Worm (Caenorhabditis elegans) whole organism, L3 larva: Measurements from ENCODE around the gene srbc-6.

ENCODE experiments used
- ama-1 ChIP-seq: fragments of 150-350 bp; optimal IDR thresholded peaks from 2 replicates; lab custom pipeline; 2018
- elt-2 ChIP-seq: sonication (generic microtip); optimal IDR thresholded peaks from 2 replicates; lab custom pipeline; 2016; ENCODE audit warnings: missing genetic modification reagents, mild to moderate bottlenecking, missing genetic modification characterization, missing compliant biosample characterization
- elt-3 ChIP-seq, 3 experiments: fragments of 150-350 bp in 1 of 3; sonication (generic microtip) in 2 of 3; optimal IDR thresholded peaks; 2 replicates in 2 of 3; 4 replicates in 1 of 3; lab custom pipeline; 2014 to 2017; ENCODE audit warnings: missing biosample characterization in 3 of 3, missing genetic modification characterization in 3 of 3
- lin-39 ChIP-seq: fragments of 150-350 bp; optimal IDR thresholded peaks from 2 replicates; lab custom pipeline; 2018; ENCODE audit warnings: missing biosample characterization, missing genetic modification reagents, missing genetic modification characterization
- nfya-1 ChIP-seq: sonication (generic microtip); optimal IDR thresholded peaks from 2 replicates; lab custom pipeline; 2017; ENCODE audit warnings: missing genetic modification characterization, mild to moderate bottlenecking, missing compliant biosample characterization, antibody characterized with exemption, moderate library complexity; ENCODE audit not compliant: insufficient read depth
- nhr-237 ChIP-seq: fragments of 150-350 bp; optimal IDR thresholded peaks from 2 replicates; lab custom pipeline; 2014; ENCODE audit warnings: missing biosample characterization, missing genetic modification characterization
- nhr-76 ChIP-seq: fragments of 150-350 bp; sonication (generic microtip); optimal IDR thresholded peaks from 5 replicates; lab custom pipeline; 2014; ENCODE audit warnings: missing biosample characterization, missing genetic modification characterization
- pqm-1 ChIP-seq: fragments of 150-350 bp; optimal IDR thresholded peaks from 2 replicates; lab custom pipeline; 2017; ENCODE audit warnings: missing biosample characterization, missing genetic modification characterization, inconsistent platforms
- sea-2 ChIP-seq: fragments of 150-350 bp; sonication (generic microtip); optimal IDR thresholded peaks from 4 replicates; lab custom pipeline; 2014; ENCODE audit warnings: missing biosample characterization, missing genetic modification reagents, missing genetic modification characterization
- zag-1 ChIP-seq: fragments of 150-350 bp; optimal IDR thresholded peaks from 2 replicates; lab custom pipeline; 2014; ENCODE audit warnings: missing biosample characterization, missing genetic modification characterization
- ztf-4 ChIP-seq: fragments of 150-350 bp; optimal IDR thresholded peaks from 2 replicates; lab custom pipeline; 2014; ENCODE audit warnings: missing biosample characterization, missing genetic modification characterization

DNA sequence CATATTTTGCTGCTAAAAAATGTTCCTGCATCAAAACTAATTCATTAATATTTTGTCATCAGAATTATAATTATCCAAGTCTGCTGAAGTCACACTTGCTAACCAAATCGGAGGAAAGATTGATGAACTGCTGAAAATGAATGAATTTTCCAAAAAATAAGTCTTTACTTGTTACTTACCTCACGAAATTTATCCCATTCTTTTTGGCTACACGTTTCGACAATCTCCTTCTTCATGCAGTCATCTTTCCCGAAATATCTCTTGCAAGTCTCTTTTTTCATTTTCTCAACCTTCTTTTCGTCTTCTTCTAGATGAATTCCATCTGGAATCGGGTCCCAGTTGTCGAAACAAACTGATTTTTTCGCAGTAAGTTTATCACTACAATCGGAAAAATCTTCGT is 11.6 kb upstream of the srbc-6 start:
- TF ChIP-seq nhr-76 (tag; lab: Kevin White, UChicago) (no peak), elt-3 (tag; optimal IDR thresholded peaks at IDR 0.05; lab: Kevin White, UChicago) (no peak), sea-2 (GFP tag; lab: Kevin White, UChicago) (no peak), pqm-1 (no peak), nfya-1 (tag; lab: Kevin White, UChicago) (no peak), elt-2 (no peak), nhr-237 (tag; lab: Kevin White, UChicago) (no peak), lin-39 (tag; lab: Kevin White, UChicago) (no peak), ztf-4 (no peak), ama-1 (lab: Kevin White, UChicago) (no peak), zag-1 (tag; lab: Kevin White, UChicago) (no peak)
